Worm (Caenorhabditis elegans) whole organism, mixed stage, embryonic: ENCODE results near the gene C51E3.10.

ENCODE experiments used
- M03D4.4 ChIP-seq: sonication (generic microtip); optimal IDR thresholded peaks from 2 replicates; lab custom pipeline; 2017; ENCODE audit warnings: mild to moderate bottlenecking, missing genetic modification characterization, missing compliant biosample characterization
- bed-3 ChIP-seq: fragments of 200-800 bp; sonication (Bioruptor generic); optimal IDR thresholded peaks from 3 replicates; lab custom pipeline; 2018; ENCODE audit warnings: mild to moderate bottlenecking, missing genetic modification characterization, moderate library complexity, missing compliant biosample characterization
- blmp-1 ChIP-seq: fragments of 150-350 bp; optimal IDR thresholded peaks from 2 replicates; lab custom pipeline; 2014; ENCODE audit warnings: missing biosample characterization, missing genetic modification characterization
- ceh-43 ChIP-seq: fragments of 200-800 bp; sonication (Bioruptor generic); optimal IDR thresholded peaks from 2 replicates; lab custom pipeline; 2018; ENCODE audit warnings: mild to moderate bottlenecking, missing genetic modification characterization, moderate library complexity, missing compliant biosample characterization
- ceh-83 ChIP-seq: fragments of 200-800 bp; sonication (Bioruptor generic); optimal IDR thresholded peaks from 2 replicates; lab custom pipeline; 2018; ENCODE audit warnings: mild to moderate bottlenecking, missing genetic modification characterization, missing compliant biosample characterization
- ces-1 ChIP-seq: fragments of 150-350 bp; optimal IDR thresholded peaks from 2 replicates; lab custom pipeline; 2014; ENCODE audit warnings: missing biosample characterization, missing genetic modification reagents, missing genetic modification characterization
- cnd-1 ChIP-seq: fragments of 200-800 bp; sonication (Bioruptor generic); optimal IDR thresholded peaks from 2 replicates; lab custom pipeline; 2018; ENCODE audit warnings: mild to moderate bottlenecking, missing genetic modification characterization, missing compliant biosample characterization
- drap-1 ChIP-seq: fragments of 200-800 bp; sonication (Bioruptor generic); optimal IDR thresholded peaks from 3 replicates; lab custom pipeline; 2018; ENCODE audit warnings: mild to moderate bottlenecking, missing genetic modification characterization, missing compliant biosample characterization
- elt-1 ChIP-seq: sonication (generic microtip); optimal IDR thresholded peaks from 2 replicates; lab custom pipeline; 2017; ENCODE audit warnings: missing genetic modification characterization, mild to moderate bottlenecking, missing compliant biosample characterization, antibody characterized with exemption, moderate library complexity, borderline replicate concordance; ENCODE audit not compliant: insufficient read depth
- elt-3 ChIP-seq: fragments of 150-350 bp; optimal IDR thresholded peaks from 2 replicates; lab custom pipeline; 2014; ENCODE audit warnings: missing biosample characterization, missing genetic modification characterization
- ham-2 ChIP-seq: fragments of 200-800 bp; sonication (Bioruptor generic); optimal IDR thresholded peaks from 2 replicates; lab custom pipeline; 2018; ENCODE audit warnings: mild to moderate bottlenecking, missing genetic modification characterization, missing compliant biosample characterization
- hlh-1 ChIP-seq: fragments of 150-350 bp; optimal IDR thresholded peaks from 2 replicates; lab custom pipeline; 2014; ENCODE audit warnings: missing biosample characterization, missing genetic modification reagents, missing genetic modification characterization
- lin-32 ChIP-seq: fragments of 200-800 bp; sonication (Bioruptor generic); optimal IDR thresholded peaks from 2 replicates; lab custom pipeline; 2018; ENCODE audit warnings: mild to moderate bottlenecking, missing genetic modification characterization, missing compliant biosample characterization
- lsy-2 ChIP-seq: fragments of 150-350 bp; optimal IDR thresholded peaks from 2 replicates; lab custom pipeline; 2014; ENCODE audit warnings: missing biosample characterization, missing genetic modification characterization
- mab-5 ChIP-seq: fragments of 150-350 bp; optimal IDR thresholded peaks from 2 replicates; lab custom pipeline; 2014; ENCODE audit warnings: missing biosample characterization, missing genetic modification characterization
- mep-1 ChIP-seq: fragments of 150-350 bp; optimal IDR thresholded peaks from 2 replicates; lab custom pipeline; 2017; ENCODE audit warnings: missing biosample characterization, missing genetic modification reagents, missing genetic modification characterization, inconsistent platforms
- mls-2 ChIP-seq: sonication (generic microtip); optimal IDR thresholded peaks from 2 replicates; lab custom pipeline; 2016; ENCODE audit warnings: mild to moderate bottlenecking, missing genetic modification characterization, moderate library complexity, missing compliant biosample characterization
- nhr-12 ChIP-seq: fragments of 150-350 bp; optimal IDR thresholded peaks from 2 replicates; lab custom pipeline; 2014; ENCODE audit warnings: missing biosample characterization, missing genetic modification characterization
- nhr-2 ChIP-seq: fragments of 150-350 bp; optimal IDR thresholded peaks from 2 replicates; lab custom pipeline; 2014; ENCODE audit warnings: missing biosample characterization, missing genetic modification characterization
- nhr-237 ChIP-seq: fragments of 150-350 bp; optimal IDR thresholded peaks from 2 replicates; lab custom pipeline; 2014; ENCODE audit warnings: missing biosample characterization, missing genetic modification characterization
- nhr-28 ChIP-seq: fragments of 150-350 bp; optimal IDR thresholded peaks from 2 replicates; lab custom pipeline; 2014; ENCODE audit warnings: missing biosample characterization, missing genetic modification characterization
- nhr-76 ChIP-seq: sonication (generic microtip); optimal IDR thresholded peaks from 2 replicates; lab custom pipeline; 2017; ENCODE audit warnings: missing biosample characterization, missing genetic modification characterization
- pha-4 ChIP-seq: fragments of 150-350 bp; optimal IDR thresholded peaks from 2 replicates; lab custom pipeline; 2018; ENCODE audit warnings: missing biosample characterization, missing genetic modification reagents, missing genetic modification characterization
- sem-2 ChIP-seq: fragments of 200-800 bp; sonication (Bioruptor generic); optimal IDR thresholded peaks from 2 replicates; lab custom pipeline; 2018; ENCODE audit warnings: mild to moderate bottlenecking, missing genetic modification characterization, missing compliant biosample characterization
- snpc-4 ChIP-seq: fragments of 150-350 bp; optimal IDR thresholded peaks from 2 replicates; lab custom pipeline; 2014; ENCODE audit warnings: missing biosample characterization, missing genetic modification characterization
- sptf-1 ChIP-seq: sonication (generic microtip); optimal IDR thresholded peaks from 2 replicates; lab custom pipeline; 2017; ENCODE audit warnings: mild to moderate bottlenecking, missing genetic modification characterization, moderate library complexity, missing compliant biosample characterization
- tbx-8 ChIP-seq: fragments of 200-800 bp; sonication (Bioruptor generic); optimal IDR thresholded peaks from 2 replicates; lab custom pipeline; 2018; ENCODE audit warnings: mild to moderate bottlenecking, missing genetic modification characterization, moderate library complexity, missing compliant biosample characterization
- unc-120 ChIP-seq: sonication (generic microtip); optimal IDR thresholded peaks from 2 replicates; lab custom pipeline; 2017; ENCODE audit warnings: missing genetic modification characterization, missing compliant biosample characterization; ENCODE audit not compliant: poor library complexity, severe bottlenecking
- unc-39 ChIP-seq: fragments of 150-350 bp; optimal IDR thresholded peaks from 2 replicates; lab custom pipeline; 2014; ENCODE audit warnings: missing biosample characterization, missing genetic modification characterization
- zip-8 ChIP-seq: fragments of 150-350 bp; optimal IDR thresholded peaks from 2 replicates; lab custom pipeline; 2014; ENCODE audit warnings: missing biosample characterization, missing genetic modification characterization
- ztf-11 ChIP-seq: fragments of 150-350 bp; optimal IDR thresholded peaks from 2 replicates; lab custom pipeline; 2014; ENCODE audit warnings: missing biosample characterization, missing genetic modification characterization

Gene C51E3.10

DNA sequence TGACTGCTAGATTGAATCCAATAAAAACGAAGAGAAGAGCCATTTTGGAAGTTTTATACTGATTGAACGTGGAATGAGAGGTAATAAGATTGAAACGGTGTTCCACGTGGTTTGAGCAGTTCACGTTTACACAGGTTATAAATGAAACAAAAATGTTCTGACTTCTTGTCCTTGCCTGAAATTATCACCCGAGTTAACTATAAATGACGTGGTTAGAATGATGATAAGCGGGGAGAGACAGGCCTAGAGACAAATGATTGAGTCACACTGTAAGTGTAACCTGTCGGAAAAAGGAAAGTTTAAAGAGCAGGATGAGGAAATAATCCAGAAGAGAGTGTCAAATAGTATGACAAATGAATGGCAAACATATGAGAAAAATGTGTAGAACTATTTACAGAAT, at the start of gene C51E3.10:
Gene C51E3.10 (minus strand): TSS at position 181 of the 400 bp plus-strand sequence.
- TF ChIP-seq M03D4.4, result no peak
- TF ChIP-seq unc-39 (tag; lab: Kevin White, UChicago), result no peak
- no peak for TF ChIP-seq ceh-43 (GFP tag; lab: Kevin White, UChicago)
- TF ChIP-seq cnd-1, result no peak
- no peak for TF ChIP-seq snpc-4 (tag; lab: Kevin White, UChicago)
- no peak for TF ChIP-seq ham-2 (GFP tag; lab: Kevin White, UChicago)
- no peak for TF ChIP-seq hlh-1 (tag; lab: Kevin White, UChicago)
- no peak for TF ChIP-seq sptf-1 (tag; lab: Kevin White, UChicago)
- no peak for TF ChIP-seq elt-3 (tag; lab: Kevin White, UChicago)
- no peak for TF ChIP-seq bed-3 (GFP tag; lab: Kevin White, UChicago)
- TF ChIP-seq mls-2 (tag; lab: Kevin White, UChicago), result no peak
- TF ChIP-seq ceh-83 (GFP tag; lab: Kevin White, UChicago), result no peak
- TF ChIP-seq zip-8, result no peak
- no peak for TF ChIP-seq nhr-76
- no peak for TF ChIP-seq tbx-8 (GFP tag; lab: Kevin White, UChicago)
- TF ChIP-seq nhr-28, result no peak
- no peak for TF ChIP-seq pha-4 (tag; lab: Kevin White, UChicago)
- no peak for TF ChIP-seq nhr-2 (tag; lab: Kevin White, UChicago)
- TF ChIP-seq sem-2, result no peak
- no peak for TF ChIP-seq ces-1 (GFP tag; lab: Kevin White, UChicago)

DNA sequence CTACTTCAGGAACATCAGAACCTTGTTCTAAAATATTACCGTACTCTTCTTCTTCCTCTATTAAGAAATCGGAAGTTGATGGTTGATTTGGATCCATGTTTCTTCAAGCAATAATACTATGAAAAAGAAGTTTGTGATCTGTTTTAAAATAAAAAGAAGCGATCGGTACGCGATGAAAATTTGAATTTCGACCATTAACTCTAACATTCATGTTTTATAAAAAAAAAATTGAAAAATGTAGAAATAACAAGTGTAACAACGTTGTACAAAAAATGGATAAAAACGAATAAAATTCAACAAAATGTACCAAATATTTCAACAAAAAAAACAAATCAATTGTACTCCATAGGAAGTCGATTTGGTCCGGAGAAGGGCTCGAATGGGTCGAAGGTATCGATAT, 49.3 kb upstream of the C51E3.10 start, which contains the start of gene tftc-3:
Gene tftc-3 (minus strand): TSS at position 101 of the 400 bp plus-strand sequence.
- TF ChIP-seq drap-1 (GFP tag; lab: Kevin White, UChicago), result no peak
- no peak for TF ChIP-seq nhr-237
- no peak for TF ChIP-seq nhr-12 (tag; lab: Kevin White, UChicago)
- no peak for TF ChIP-seq ham-2 (GFP tag; lab: Kevin White, UChicago)
- no peak for TF ChIP-seq pha-4 (tag; lab: Kevin White, UChicago)
- no peak for TF ChIP-seq nhr-28
- TF ChIP-seq blmp-1 (tag; lab: Kevin White, UChicago), result no peak
- no peak for TF ChIP-seq cnd-1
- TF ChIP-seq ceh-83 (GFP tag; lab: Kevin White, UChicago), result no peak
- TF ChIP-seq unc-39 (tag; lab: Kevin White, UChicago), result no peak
- TF ChIP-seq bed-3 (GFP tag; lab: Kevin White, UChicago), result no peak
- TF ChIP-seq mab-5 (tag; lab: Kevin White, UChicago), result no peak
- TF ChIP-seq lsy-2 (tag; lab: Kevin White, UChicago), result no peak
- no peak for TF ChIP-seq ceh-43 (GFP tag; lab: Kevin White, UChicago)
- no peak for TF ChIP-seq lin-32
- TF ChIP-seq nhr-2 (tag; lab: Kevin White, UChicago), result no peak
- TF ChIP-seq zip-8, result no peak
- no peak for TF ChIP-seq mls-2 (tag; lab: Kevin White, UChicago)
- no peak for TF ChIP-seq ztf-11 (tag; lab: Kevin White, UChicago)
- TF ChIP-seq unc-120 (tag; lab: Kevin White, UChicago), result no peak
- TF ChIP-seq, all 35 proteins: peak for 0

DNA sequence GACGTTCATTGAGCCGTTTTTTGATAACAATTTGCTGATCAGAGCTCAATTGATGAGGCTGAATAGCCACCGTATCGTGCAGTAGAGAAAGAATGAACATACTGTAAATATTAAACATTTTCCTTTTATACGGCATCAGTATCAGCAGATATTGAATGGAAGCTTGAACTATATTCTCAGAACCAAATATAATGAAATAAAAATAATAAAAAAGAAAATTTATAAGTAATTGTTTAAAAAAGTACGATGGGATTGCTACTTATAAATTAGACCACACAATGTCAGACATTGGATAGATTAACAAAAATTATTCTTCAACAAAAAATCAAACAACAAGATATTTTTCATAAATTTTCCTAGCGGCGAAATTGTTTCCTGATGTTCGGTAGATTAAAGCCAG, 45.6 kb upstream of the C51E3.10 start, which contains the start of gene rpc-25:
Gene rpc-25 (minus strand): TSS at position 101 of the 400 bp plus-strand sequence.
- TF ChIP-seq ceh-43 (GFP tag; lab: Kevin White, UChicago), result no peak
- TF ChIP-seq elt-1 (tag; lab: Kevin White, UChicago), result no peak
- TF ChIP-seq bed-3 (GFP tag; lab: Kevin White, UChicago), result no peak
- TF ChIP-seq unc-39 (tag; lab: Kevin White, UChicago), result no peak
- no peak for TF ChIP-seq nhr-12 (tag; lab: Kevin White, UChicago)

DNA sequence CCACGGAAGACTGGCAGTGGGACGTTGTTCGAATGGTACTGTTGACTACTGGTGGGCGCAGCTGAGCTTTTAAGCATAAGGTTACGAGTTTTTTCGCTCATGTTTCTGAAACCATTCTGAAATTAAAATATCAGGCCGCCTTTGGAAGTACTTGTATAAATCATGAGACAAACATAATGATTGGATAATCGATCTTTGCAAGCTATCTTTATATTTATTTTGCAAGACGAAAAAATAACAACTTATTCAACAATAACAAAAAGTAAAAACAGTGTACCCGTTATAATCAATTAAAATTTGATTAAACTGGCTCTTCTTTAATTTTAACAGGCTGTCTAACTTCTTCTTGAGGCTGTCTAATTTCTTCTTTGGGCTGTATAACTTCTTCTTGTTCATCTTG, 44.5 kb upstream of the C51E3.10 start, which contains the start of gene ZK856.16:
Gene ZK856.16 (minus strand): TSS at position 101 of the 400 bp plus-strand sequence.
- no peak for TF ChIP-seq mep-1 (tag; lab: Kevin White, UChicago)
- no peak for TF ChIP-seq ham-2 (GFP tag; lab: Kevin White, UChicago)
- no peak for TF ChIP-seq ceh-83 (GFP tag; lab: Kevin White, UChicago)
- TF ChIP-seq elt-3 (tag; lab: Kevin White, UChicago), result no peak
- no peak for TF ChIP-seq lsy-2 (tag; lab: Kevin White, UChicago)
- TF ChIP-seq unc-120 (tag; lab: Kevin White, UChicago), result no peak
- TF ChIP-seq M03D4.4, result no peak
- TF ChIP-seq nhr-12 (tag; lab: Kevin White, UChicago), result no peak
